Fruit fly (Drosophila melanogaster): Measurements from ENCODE around the gene Mur89F.
A peak's percentile ranks its signal among the peaks of the same experiment; 100 is the strongest.

The Mur89F gene

DNA sequence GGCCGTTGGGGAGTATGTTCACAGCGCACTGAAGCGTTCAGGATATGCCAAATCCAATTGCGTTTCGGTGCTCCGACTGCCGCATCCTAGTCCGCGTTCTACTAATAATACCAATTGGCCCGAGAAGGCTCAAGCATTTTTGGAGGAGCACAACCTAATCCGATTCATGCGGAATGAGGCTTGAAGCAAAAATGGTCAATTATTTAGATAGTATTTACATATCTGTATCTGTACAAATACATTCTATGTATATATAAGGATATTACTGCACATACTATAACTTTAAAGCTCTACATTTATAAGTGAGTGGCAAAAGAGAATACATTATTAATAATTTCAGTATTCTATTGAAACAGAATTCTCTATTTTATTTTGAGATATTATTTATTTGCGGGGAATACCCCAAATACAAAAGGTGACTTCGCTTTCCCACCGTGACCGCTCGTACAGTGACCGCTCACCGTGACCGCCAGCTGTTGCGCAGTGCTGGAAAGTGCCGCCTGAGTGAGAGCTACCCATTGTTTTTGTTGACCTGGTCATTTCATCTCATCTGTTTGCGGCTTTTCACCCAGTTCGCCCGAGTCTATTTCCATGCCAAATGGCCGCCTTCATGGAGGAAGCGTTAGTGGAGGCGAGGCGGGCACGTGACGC is 50.4 kb downstream of the Mur89F start, which contains the start of gene CG5292 (continued):
- TF ChIP-seq Poxn (GFP tag; IDR thresholded peaks at IDR 0.05): no peak
- peak; percentile 76 for TF ChIP-seq NFAT (GFP tag; IDR thresholded peaks at IDR 0.05)
- peak; percentile 34 for TF ChIP-seq CG12155 (GFP tag; optimal IDR thresholded peaks at IDR 0.05)
- peak; percentile 65 for TF ChIP-seq Ptx1 (GFP tag; IDR thresholded peaks at IDR 0.05)
- no peak for TF ChIP-seq odd (GFP tag; optimal IDR thresholded peaks at IDR 0.05)
- peak; percentile 65; the same call in 2 of the 3 replicates for TF ChIP-seq zfh1 (GFP tag; IDR thresholded peaks at IDR 0.05)
- peak; percentile 61 for TF ChIP-seq CG8924 (tag; optimal IDR thresholded peaks at IDR 0.05)
- no peak for TF ChIP-seq CG12236 (GFP tag; optimal IDR thresholded peaks at IDR 0.05)
- TF ChIP-seq kah (GFP tag; optimal IDR thresholded peaks at IDR 0.05): peak; percentile 58
- TF ChIP-seq NK7.1 (GFP tag; optimal IDR thresholded peaks at IDR 0.05): peak; percentile 24
- peak; percentile 59 for TF ChIP-seq CG18599 (GFP tag; optimal IDR thresholded peaks at IDR 0.05)
- TF ChIP-seq pita (GFP tag; optimal IDR thresholded peaks at IDR 0.05): no peak
- TF ChIP-seq CG6791 (GFP tag; IDR thresholded peaks at IDR 0.05; ENCODE audit: partially characterized antibody): peak; percentile 77; the same call in 2 of the 3 replicates
- peak; percentile 67; the same call in 1 of the 3 replicates for TF ChIP-seq CG11456 (GFP tag; IDR thresholded peaks at IDR 0.05)
- peak; percentile 77 for TF ChIP-seq Hmr (GFP tag; optimal IDR thresholded peaks at IDR 0.05)
- TF ChIP-seq stc (GFP tag; IDR thresholded peaks at IDR 0.05): peak; percentile 58
- TF ChIP-seq Chrac-16 (GFP tag; optimal IDR thresholded peaks at IDR 0.05): peak; percentile 32
- TF ChIP-seq sens (GFP tag): peak; percentile 93
- TF ChIP-seq CG17385 (GFP tag; optimal IDR thresholded peaks at IDR 0.05): no peak
- TF ChIP-seq fru (optimal IDR thresholded peaks at IDR 0.05): no peak
- TF ChIP-seq MBD-R2 (GFP tag; IDR thresholded peaks at IDR 0.05): peak; percentile 100
- TF ChIP-seq tna (GFP tag; IDR thresholded peaks at IDR 0.05; ENCODE audit: partially characterized antibody): 0 out of 2 replicates have a peak, but pooled peaks have one; percentile 9
- peak; percentile 44 for TF ChIP-seq CG42726 (GFP tag; IDR thresholded peaks at IDR 0.05; ENCODE audit: partially characterized antibody)
- TF ChIP-seq sc (optimal IDR thresholded peaks at IDR 0.05): no peak
- TF ChIP-seq sc (GFP tag; optimal IDR thresholded peaks at IDR 0.05): no peak
- peak; percentile 60 for TF ChIP-seq Hsf (GFP tag; optimal IDR thresholded peaks at IDR 0.05)
- TF ChIP-seq slou (GFP tag; optimal IDR thresholded peaks at IDR 0.05): peak; percentile 33
- peak; percentile 52 for TF ChIP-seq Ada2b (GFP tag; IDR thresholded peaks at IDR 0.05)
- TF ChIP-seq sima (GFP tag; optimal IDR thresholded peaks at IDR 0.05): no peak
- no peak for TF ChIP-seq CG7987 (GFP tag; optimal IDR thresholded peaks at IDR 0.05)
- TF ChIP-seq tgo (GFP tag; IDR thresholded peaks at IDR 0.05): peak; percentile 52; the same call in 2 of the 3 replicates
- peak; percentile 23 for TF ChIP-seq CG34376 (GFP tag; optimal IDR thresholded peaks at IDR 0.05)
- peak; percentile 71 for TF ChIP-seq CG13287 (GFP tag; IDR thresholded peaks at IDR 0.05; ENCODE audit: partially characterized antibody)
- no peak for TF ChIP-seq CG4404 (GFP tag; IDR thresholded peaks at IDR 0.05)
- TF ChIP-seq CG1024 (GFP tag; IDR thresholded peaks at IDR 0.05): peak; percentile 42; the same call in 1 of the 2 replicates
- peak; percentile 41 for TF ChIP-seq eyg (GFP tag; optimal IDR thresholded peaks at IDR 0.05)
- TF ChIP-seq CG17829 (tag; optimal IDR thresholded peaks at IDR 0.05): peak; percentile 67
- TF ChIP-seq ap (GFP tag; IDR thresholded peaks at IDR 0.05): no peak
- TF ChIP-seq vnd (GFP tag; IDR thresholded peaks at IDR 0.05; ENCODE audit: partially characterized antibody): no peak
- peak; percentile 54 for TF ChIP-seq Scr (GFP tag; IDR thresholded peaks at IDR 0.05; ENCODE audit: partially characterized antibody)
- no peak for TF ChIP-seq CG14965 (GFP tag; optimal IDR thresholded peaks at IDR 0.05; ENCODE audit: borderline replicate concordance)
- no peak for TF ChIP-seq CG8478 (optimal IDR thresholded peaks at IDR 0.05)
- TF ChIP-seq CG30403 (GFP tag; optimal IDR thresholded peaks at IDR 0.05): peak; percentile 59
- TF ChIP-seq Spps (tag; optimal IDR thresholded peaks at IDR 0.05): no peak
- TF ChIP-seq trh (GFP tag; optimal IDR thresholded peaks at IDR 0.05): peak; percentile 21
- TF ChIP-seq Sox100B (GFP tag; optimal IDR thresholded peaks at IDR 0.05): no peak
- peak; percentile 23 for TF ChIP-seq CG10147 (GFP tag; optimal IDR thresholded peaks at IDR 0.05)
- peak; percentile 7 for TF ChIP-seq Lhr (GFP tag; optimal IDR thresholded peaks at IDR 0.05)
- peak; percentile 34 for TF ChIP-seq Fer3 (tag; optimal IDR thresholded peaks at IDR 0.05)
- peak; percentile 65 for TF ChIP-seq pzg (GFP tag; optimal IDR thresholded peaks at IDR 0.05)
